Fruit fly (Drosophila melanogaster) whole organism, embryonic: ENCODE results near the gene Ddc.
A peak's percentile ranks its signal among the peaks of the same experiment; 100 is the strongest.

Experiments
- Blimp-1 ChIP-seq: fragments of 200-800 bp; sonication (Bioruptor generic); optimal IDR thresholded peaks from 3 replicates; lab custom pipeline; 2018; ENCODE audit warnings: missing biosample characterization, missing genetic modification characterization, mild to moderate bottlenecking, moderate library complexity, missing genetic modification reagents
- CG10543 ChIP-seq: fragments of 200-800 bp; sonication (Bioruptor generic); optimal IDR thresholded peaks from 3 replicates; lab custom pipeline; 2017; ENCODE audit warnings: missing biosample characterization, mild to moderate bottlenecking, missing genetic modification characterization, moderate library complexity
- CG11560 ChIP-seq: fragments of 200-800 bp; sonication (Bioruptor generic); IDR thresholded peaks from 3 replicates; pipeline ENCODE4 v1.3.6; 2022; ENCODE audit warnings: missing biosample characterization, missing genetic modification characterization
- CG11696 ChIP-seq: fragments of 200-800 bp; sonication (Bioruptor generic); IDR thresholded peaks from 2 replicates; pipeline ENCODE4 v1.3.6; 2022; ENCODE audit warnings: missing biosample characterization, missing genetic modification characterization
- CG12391 ChIP-seq: fragments of 200-800 bp; sonication (Bioruptor generic); optimal IDR thresholded peaks from 3 replicates; lab custom pipeline; 2018; ENCODE audit warnings: missing biosample characterization, mild to moderate bottlenecking, missing genetic modification characterization, moderate library complexity
- CG12659 ChIP-seq: fragments of 200-800 bp; sonication (Bioruptor generic); optimal IDR thresholded peaks from 3 replicates; lab custom pipeline; 2017; ENCODE audit warnings: mild to moderate bottlenecking, missing biosample characterization, missing genetic modification reagents, missing genetic modification characterization
- CG12744 ChIP-seq: fragments of 200-800 bp; sonication (Bioruptor generic); optimal IDR thresholded peaks from 2 replicates; lab custom pipeline; 2016; ENCODE audit warnings: missing biosample characterization, missing genetic modification characterization
- CG14860 ChIP-seq: fragments of 200-800 bp; sonication (Bioruptor generic); IDR thresholded peaks from 3 replicates; pipeline ENCODE4 v1.3.6; 2022; ENCODE audit warnings: missing biosample characterization, missing genetic modification characterization; ENCODE audit not compliant: partially characterized antibody
- CG15514 ChIP-seq: fragments of 200-800 bp; sonication (Bioruptor generic); optimal IDR thresholded peaks from 3 replicates; lab custom pipeline; 2017; ENCODE audit warnings: missing biosample characterization, missing genetic modification characterization, mild to moderate bottlenecking, moderate library complexity, missing genetic modification reagents
- CG17186 ChIP-seq: fragments of 200-800 bp; sonication (Bioruptor generic); optimal IDR thresholded peaks from 3 replicates; lab custom pipeline; 2017; ENCODE audit warnings: missing biosample characterization, missing genetic modification reagents, missing genetic modification characterization
- CG17802 ChIP-seq: fragments of 200-800 bp; sonication (Bioruptor generic); optimal IDR thresholded peaks from 2 replicates; lab custom pipeline; 2018; ENCODE audit warnings: missing biosample characterization, mild to moderate bottlenecking, missing genetic modification characterization, moderate library complexity
- CG18011 ChIP-seq: fragments of 200-800 bp; sonication (Bioruptor generic); optimal IDR thresholded peaks from 2 replicates; lab custom pipeline; 2017; ENCODE audit warnings: missing biosample characterization, missing genetic modification characterization, mild to moderate bottlenecking, moderate library complexity, missing genotype
- CG2712 ChIP-seq: fragments of 200-800 bp; optimal IDR thresholded peaks from 3 replicates; lab custom pipeline; 2019; ENCODE audit warnings: missing biosample characterization, mild to moderate bottlenecking, missing genetic modification characterization, moderate library complexity
- CG32767 ChIP-seq: fragments of 200-800 bp; sonication (Bioruptor generic); IDR thresholded peaks from 2 replicates; pipeline ENCODE4 v1.3.6; 2022; ENCODE audit warnings: missing biosample characterization, missing genetic modification characterization
- CG3726 ChIP-seq: fragments of 200-800 bp; sonication (Bioruptor generic); IDR thresholded peaks from 3 replicates; pipeline ENCODE4, ENCODE4 v1.3.6; 2022; ENCODE audit warnings: missing biosample characterization, missing genetic modification characterization
- CG6683 ChIP-seq: fragments of 200-800 bp; sonication (Bioruptor generic); optimal IDR thresholded peaks from 2 replicates; lab custom pipeline; 2017; ENCODE audit warnings: missing biosample characterization, mild to moderate bottlenecking, missing genetic modification characterization, missing genetic modification reagents
- CG7556 ChIP-seq: fragments of 200-800 bp; sonication (Bioruptor generic); optimal IDR thresholded peaks from 2 replicates; lab custom pipeline; 2017; ENCODE audit warnings: missing biosample characterization, mild to moderate bottlenecking, missing genetic modification characterization
- CG9609 ChIP-seq: fragments of 200-800 bp; sonication (Bioruptor generic); optimal IDR thresholded peaks from 3 replicates; lab custom pipeline; 2016; ENCODE audit warnings: missing biosample characterization, missing genetic modification characterization
- CG9817 ChIP-seq: fragments of 200-800 bp; sonication (Bioruptor generic); optimal IDR thresholded peaks from 2 replicates; lab custom pipeline; 2018; ENCODE audit warnings: missing biosample characterization, mild to moderate bottlenecking, missing genetic modification characterization, moderate library complexity
- Dfd ChIP-seq, 2 experiments: fragments of >200 bp; optimal IDR thresholded peaks; 2 replicates each; lab custom pipeline; 2017; ENCODE audit warnings: missing biosample characterization in 2 of 2, missing genetic modification characterization in 2 of 2
- Dll ChIP-seq: fragments of 200-800 bp; sonication (Bioruptor generic); IDR thresholded peaks from 4 replicates; pipeline ENCODE4 v1.3.6; 2022; ENCODE audit warnings: missing biosample characterization, missing genetic modification characterization; ENCODE audit not compliant: partially characterized antibody
- E2f2 ChIP-seq: fragments of 200-800 bp; sonication (Bioruptor generic); IDR thresholded peaks from 2 replicates; pipeline ENCODE4 v1.3.6; 2022; ENCODE audit warnings: missing biosample characterization, missing genetic modification characterization
- Gug ChIP-seq: fragments of 200-800 bp; sonication (Bioruptor generic); IDR thresholded peaks from 4 replicates; pipeline ENCODE4 v1.3.6; 2022; ENCODE audit warnings: missing biosample characterization, missing genetic modification characterization
- MBD-R2 ChIP-seq: fragments of 200-800 bp; sonication (Bioruptor generic); IDR thresholded peaks from 2 replicates; pipeline ENCODE4 v1.3.6; 2022; ENCODE audit warnings: missing biosample characterization, missing genetic modification characterization
- Meics ChIP-seq: fragments of 200-800 bp; sonication (Bioruptor generic); optimal IDR thresholded peaks from 2 replicates; lab custom pipeline; 2017; ENCODE audit warnings: missing biosample characterization, mild to moderate bottlenecking, missing genetic modification characterization
- Nf-YB ChIP-seq: fragments of 200-800 bp; sonication (Bioruptor generic); optimal IDR thresholded peaks from 3 replicates; lab custom pipeline; 2019; ENCODE audit warnings: missing biosample characterization, mild to moderate bottlenecking, missing genetic modification characterization, moderate library complexity
- Nf-YC ChIP-seq: fragments of 200-800 bp; optimal IDR thresholded peaks from 3 replicates; lab custom pipeline; 2019; ENCODE audit warnings: missing biosample characterization, mild to moderate bottlenecking, missing genetic modification characterization, moderate library complexity
- Trl ChIP-seq, 3 experiments: fragments of >200 bp in 2 of 3; fragments of 200-800 bp in 1 of 3; sonication (Bioruptor generic) in 1 of 3; optimal IDR thresholded peaks; 2 replicates in 1 of 3; 3 replicates in 2 of 3; lab custom pipeline; 2016 to 2017; ENCODE audit warnings: missing biosample characterization in 1 of 3, missing genetic modification characterization in 1 of 3
- amos ChIP-seq: fragments of 200-800 bp; sonication (Bioruptor generic); IDR thresholded peaks from 2 replicates; pipeline ENCODE4 v1.3.6; 2022; ENCODE audit warnings: missing biosample characterization, missing genetic modification characterization; ENCODE audit not compliant: partially characterized antibody
- ase ChIP-seq: fragments of 200-800 bp; sonication (Bioruptor generic); IDR thresholded peaks from 3 replicates; pipeline ENCODE4 v1.3.6; 2022; ENCODE audit warnings: missing biosample characterization, missing genetic modification characterization
- bcd ChIP-seq: fragments of 200-800 bp; sonication (Bioruptor generic); optimal IDR thresholded peaks from 2 replicates; lab custom pipeline; 2017; ENCODE audit warnings: missing biosample characterization, mild to moderate bottlenecking, missing genetic modification characterization
- bigmax ChIP-seq: fragments of 200-800 bp; sonication (Bioruptor generic); optimal IDR thresholded peaks from 2 replicates; lab custom pipeline; 2018; ENCODE audit warnings: missing biosample characterization, mild to moderate bottlenecking, missing genetic modification characterization
- chinmo ChIP-seq: fragments of 200-800 bp; sonication (Bioruptor generic); IDR thresholded peaks from 4 replicates; pipeline ENCODE4 v1.3.6; 2022; ENCODE audit warnings: missing biosample characterization, missing genetic modification characterization; ENCODE audit not compliant: partially characterized antibody
- dimm ChIP-seq: fragments of 200-800 bp; sonication (Bioruptor generic); IDR thresholded peaks from 2 replicates; pipeline ENCODE4 v1.3.6; 2022; ENCODE audit warnings: missing biosample characterization, missing genetic modification characterization
- en ChIP-seq: fragments of 200-800 bp; sonication (Bioruptor generic); optimal IDR thresholded peaks from 2 replicates; lab custom pipeline; 2016; ENCODE audit warnings: missing biosample characterization, missing genetic modification characterization
- gsb-n ChIP-seq: fragments of 200-800 bp; sonication (Bioruptor generic); optimal IDR thresholded peaks from 3 replicates; lab custom pipeline; 2018; ENCODE audit warnings: missing biosample characterization, mild to moderate bottlenecking, missing genetic modification characterization
- knrl ChIP-seq: fragments of 200-800 bp; sonication (Bioruptor generic); IDR thresholded peaks from 3 replicates; pipeline ENCODE4 v1.3.6; 2022; ENCODE audit warnings: missing biosample characterization, missing genetic modification characterization; ENCODE audit not compliant: partially characterized antibody
- lilli ChIP-seq: fragments of 200-800 bp; sonication (Bioruptor generic); optimal IDR thresholded peaks from 3 replicates; lab custom pipeline; 2016; ENCODE audit warnings: missing biosample characterization, missing genetic modification characterization
- oc ChIP-seq: fragments of 200-800 bp; sonication (Bioruptor generic); optimal IDR thresholded peaks from 2 replicates; lab custom pipeline; 2018; ENCODE audit warnings: missing biosample characterization, mild to moderate bottlenecking, missing genetic modification characterization, moderate library complexity
- otp ChIP-seq: fragments of 200-800 bp; sonication (Bioruptor generic); IDR thresholded peaks from 3 replicates; pipeline ENCODE4, ENCODE4 v1.3.6; 2022; ENCODE audit warnings: missing biosample characterization, missing genetic modification characterization
- pb ChIP-seq: fragments of 200-800 bp; sonication (Bioruptor generic); optimal IDR thresholded peaks from 3 replicates; lab custom pipeline; 2016; ENCODE audit warnings: missing biosample characterization, missing genetic modification characterization
- phol ChIP-seq: fragments of 200-800 bp; sonication (Bioruptor generic); optimal IDR thresholded peaks from 3 replicates; lab custom pipeline; 2018; ENCODE audit warnings: missing biosample characterization, mild to moderate bottlenecking, missing genetic modification characterization, moderate library complexity
- ranshi ChIP-seq: fragments of 200-800 bp; sonication (Bioruptor generic); IDR thresholded peaks from 2 replicates; pipeline ENCODE4 v1.3.6; 2022; ENCODE audit warnings: missing biosample characterization, missing genetic modification characterization
- tap ChIP-seq: fragments of 200-800 bp; optimal IDR thresholded peaks from 3 replicates; lab custom pipeline; 2019; ENCODE audit warnings: missing biosample characterization, mild to moderate bottlenecking, missing genetic modification characterization, moderate library complexity
- toy ChIP-seq: fragments of 200-800 bp; sonication (Bioruptor generic); IDR thresholded peaks from 2 replicates; pipeline ENCODE4 v1.3.6; 2022; ENCODE audit warnings: missing biosample characterization, missing genetic modification characterization
- trem ChIP-seq: fragments of 200-800 bp; optimal IDR thresholded peaks from 3 replicates; lab custom pipeline; 2019; ENCODE audit warnings: missing biosample characterization, mild to moderate bottlenecking, missing genetic modification characterization, moderate library complexity
- usp ChIP-seq: fragments of >200 bp; optimal IDR thresholded peaks from 2 replicates; lab custom pipeline; 2017; ENCODE audit warnings: missing biosample characterization, missing genetic modification characterization
- vnd ChIP-seq: fragments of 200-800 bp; sonication (Bioruptor generic); IDR thresholded peaks from 3 replicates; pipeline ENCODE4 v1.3.6; 2022; ENCODE audit warnings: missing biosample characterization, missing genetic modification characterization; ENCODE audit not compliant: partially characterized antibody
- z ChIP-seq: fragments of 200-800 bp; sonication (Bioruptor generic); IDR thresholded peaks from 3 replicates; pipeline ENCODE4 v1.3.6; 2022; ENCODE audit warnings: missing biosample characterization, missing genetic modification characterization

Ddc gene

dm6 chr2L:19123472-19124070 is 3.5 kb upstream of the Ddc start, which contains the start of gene Phb1 (continued):
- no peak for TF ChIP-seq usp
- TF ChIP-seq gsb-n (tag; lab: Kevin White, UChicago): no peak
- no peak for TF ChIP-seq z
- no peak for TF ChIP-seq CG12391 (tag; lab: Kevin White, UChicago)
- TF ChIP-seq Nf-YC (tag; lab: Kevin White, UChicago): no peak
- TF ChIP-seq knrl (GFP tag; lab: Robert Waterston, UW): peak; percentile 59; the same call in 2 of the 3 replicates
- no peak for TF ChIP-seq CG17186 (GFP tag; lab: Kevin White, UChicago)
- TF ChIP-seq CG18011 (GFP tag; lab: Kevin White, UChicago): no peak
- TF ChIP-seq CG6683: no peak
- no peak for TF ChIP-seq CG15514
- no peak for TF ChIP-seq lilli
- no peak for TF ChIP-seq en
- peak; percentile 85 for TF ChIP-seq Dll (GFP tag; lab: Robert Waterston, UW)
- TF ChIP-seq trem: peak; percentile 37
- no peak for TF ChIP-seq CG11696 (GFP tag; lab: Robert Waterston, UW)
- TF ChIP-seq bcd (GFP tag; lab: Kevin White, UChicago): no peak
- TF ChIP-seq CG2712 (tag; lab: Kevin White, UChicago): peak; percentile 8
- TF ChIP-seq CG14860 (GFP tag; lab: Robert Waterston, UW): peak; percentile 93
- TF ChIP-seq CG12744 (GFP tag; lab: Kevin White, UChicago): no peak
- peak; percentile 97 for TF ChIP-seq CG11560 (tag; lab: Robert Waterston, UW)
- peak; percentile 88 for TF ChIP-seq E2f2 (GFP tag; lab: Robert Waterston, UW)
- no peak for TF ChIP-seq Nf-YB (GFP tag; lab: Kevin White, UChicago)
- TF ChIP-seq Meics (GFP tag; lab: Kevin White, UChicago): no peak
- peak; percentile 71; the same call in 2 of the 4 replicates for TF ChIP-seq chinmo (GFP tag; lab: Robert Waterston, UW)
- no peak for TF ChIP-seq Gug
- TF ChIP-seq CG9609: no peak
- no peak for TF ChIP-seq MBD-R2 (GFP tag; lab: Robert Waterston, UW)
- TF ChIP-seq CG17802 (tag; lab: Kevin White, UChicago): no peak
- no peak for TF ChIP-seq dimm (GFP tag; lab: Robert Waterston, UW)
- TF ChIP-seq oc (tag; lab: Kevin White, UChicago): no peak
- peak; percentile 87 for TF ChIP-seq vnd (GFP tag; lab: Robert Waterston, UW)
- TF ChIP-seq toy (GFP tag; lab: Robert Waterston, UW): no peak
- peak; percentile 98 for TF ChIP-seq bigmax (GFP tag; lab: Kevin White, UChicago)
- TF ChIP-seq amos (GFP tag; lab: Robert Waterston, UW): peak; percentile 78; the same call in 1 of the 2 replicates
- peak; percentile 18 for TF ChIP-seq phol
- TF ChIP-seq CG32767: no peak
- TF ChIP-seq otp (GFP tag; lab: Robert Waterston, UW): no peak
- TF ChIP-seq CG7556: no peak
- TF ChIP-seq CG12659 (GFP tag; lab: Kevin White, UChicago): peak; percentile 20
- TF ChIP-seq ranshi: no peak
- no peak for TF ChIP-seq ase (GFP tag; lab: Robert Waterston, UW)
- no peak for TF ChIP-seq CG10543 (GFP tag; lab: Kevin White, UChicago)
- TF ChIP-seq CG9817 (tag; lab: Kevin White, UChicago): no peak
- no peak for TF ChIP-seq CG3726 (GFP tag; lab: Robert Waterston, UW)
- no peak for TF ChIP-seq Trl (optimal IDR thresholded peaks at IDR 0.05; lab: Kevin White, UChicago)
- no peak for TF ChIP-seq Trl (GFP tag; optimal IDR thresholded peaks at IDR 0.05; lab: Kevin White, UChicago)
- TF ChIP-seq pb (GFP tag; lab: Kevin White, UChicago): no peak
- TF ChIP-seq tap (tag; lab: Kevin White, UChicago): no peak
- no peak for TF ChIP-seq Dfd (GFP tag; optimal IDR thresholded peaks at IDR 0.05; lab: Kevin White, UChicago)
- TF ChIP-seq Blimp-1 (GFP tag; lab: Kevin White, UChicago): no peak
